Fruit fly (Drosophila melanogaster): ENCODE results near the gene CG15728.

The CG15728 gene

DNA sequence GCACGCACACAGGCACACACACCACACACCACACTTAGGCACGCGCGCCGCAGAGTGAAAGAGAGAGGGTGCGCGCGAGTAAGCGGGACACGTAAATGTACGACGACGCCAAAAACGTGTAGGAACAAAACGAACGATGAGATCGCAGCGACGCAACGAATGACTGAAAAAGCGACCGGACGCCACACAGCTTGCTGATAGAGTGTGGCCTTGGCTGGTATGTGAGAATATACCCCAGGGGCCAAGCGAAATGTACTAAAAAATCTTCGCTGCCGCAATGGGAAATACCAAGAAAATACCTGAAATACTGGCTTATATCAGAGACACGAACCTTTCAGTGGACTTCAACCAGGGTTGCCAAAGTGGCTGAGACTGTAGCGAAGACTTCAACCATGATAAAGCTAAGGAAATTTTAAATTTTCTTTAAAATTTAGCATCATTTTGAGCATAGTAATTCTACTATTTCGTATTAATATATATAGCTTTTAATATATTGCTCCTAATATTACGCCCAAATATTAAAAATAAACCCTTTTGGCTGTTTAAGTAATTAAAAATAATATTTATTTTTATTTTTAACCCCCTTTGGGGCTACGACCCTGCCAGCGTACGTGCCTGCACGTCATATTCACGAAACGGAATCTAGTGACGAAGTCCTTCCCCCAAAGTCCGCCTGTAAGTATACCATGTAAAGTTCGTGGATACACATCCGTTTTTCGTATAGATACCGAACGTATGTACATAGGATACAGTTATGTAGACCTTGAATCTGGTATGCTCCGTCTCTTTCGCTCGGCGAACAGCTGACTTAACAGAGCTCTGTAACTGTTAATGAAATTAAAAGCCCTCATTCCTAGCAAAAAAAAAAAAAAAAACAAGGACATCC, 40.9 kb upstream of the CG15728 start, which contains the start of gene Pits:
TSS of gene Pits (minus strand) at position 210 of the 886 bp plus-strand sequence.
- TF ChIP-seq psq (GFP tag; optimal IDR thresholded peaks at IDR 0.05) (peak; percentile 68), Sp1 (GFP tag; optimal IDR thresholded peaks at IDR 0.05) (peak; percentile 54), brk (GFP tag; optimal IDR thresholded peaks at IDR 0.05) (peak; percentile 36), rgr (GFP tag; optimal IDR thresholded peaks at IDR 0.05) (peak; percentile 49), sage (GFP tag; optimal IDR thresholded peaks at IDR 0.05) (peak; percentile 26), foxo (GFP tag; optimal IDR thresholded peaks at IDR 0.05) (peak in 1 of 2 experiments; percentile 41), ey (GFP tag; optimal IDR thresholded peaks at IDR 0.05) (no peak), Dif (GFP tag; optimal IDR thresholded peaks at IDR 0.05; ENCODE audit: partially characterized antibody) (peak; percentile 58), OdsH (GFP tag; optimal IDR thresholded peaks at IDR 0.05) (peak; percentile 21), dl (GFP tag; optimal IDR thresholded peaks at IDR 0.05; ENCODE audit: insufficient read depth in 1 of 2, partially characterized antibody in 2 of 2) (peak; percentile 7 to 10), br (GFP tag; optimal IDR thresholded peaks at IDR 0.05) (peak; percentile 24), CG32264 (GFP tag; optimal IDR thresholded peaks at IDR 0.05) (no peak), woc (GFP tag; optimal IDR thresholded peaks at IDR 0.05) (peak; percentile 14), HLH106 (tag; optimal IDR thresholded peaks at IDR 0.05) (peak; percentile 54), Jra (GFP tag; optimal IDR thresholded peaks at IDR 0.05) (peak; percentile 16), Hnf4 (GFP tag; optimal IDR thresholded peaks at IDR 0.05) (peak; percentile 44), Rel (GFP tag; optimal IDR thresholded peaks at IDR 0.05) (no peak), Rel (tag; optimal IDR thresholded peaks at IDR 0.05) (peak; percentile 65), pan (optimal IDR thresholded peaks at IDR 0.05) (no peak), fru (GFP tag; optimal IDR thresholded peaks at IDR 0.05) (peak; percentile 26), CG9705 (GFP tag; optimal IDR thresholded peaks at IDR 0.05) (no peak), Myc (optimal IDR thresholded peaks at IDR 0.05) (peak; percentile 31), dmrt93B (GFP tag; optimal IDR thresholded peaks at IDR 0.05) (peak; percentile 1), h (GFP tag; optimal IDR thresholded peaks at IDR 0.05) (peak; percentile 95), tai (GFP tag; optimal IDR thresholded peaks at IDR 0.05) (no peak), N (GFP tag; optimal IDR thresholded peaks at IDR 0.05) (no peak), jim (GFP tag; optimal IDR thresholded peaks at IDR 0.05) (peak; percentile 63), Hr83 (GFP tag; optimal IDR thresholded peaks at IDR 0.05; ENCODE audit: poor library complexity, severe bottlenecking) (peak; percentile 81)

DNA sequence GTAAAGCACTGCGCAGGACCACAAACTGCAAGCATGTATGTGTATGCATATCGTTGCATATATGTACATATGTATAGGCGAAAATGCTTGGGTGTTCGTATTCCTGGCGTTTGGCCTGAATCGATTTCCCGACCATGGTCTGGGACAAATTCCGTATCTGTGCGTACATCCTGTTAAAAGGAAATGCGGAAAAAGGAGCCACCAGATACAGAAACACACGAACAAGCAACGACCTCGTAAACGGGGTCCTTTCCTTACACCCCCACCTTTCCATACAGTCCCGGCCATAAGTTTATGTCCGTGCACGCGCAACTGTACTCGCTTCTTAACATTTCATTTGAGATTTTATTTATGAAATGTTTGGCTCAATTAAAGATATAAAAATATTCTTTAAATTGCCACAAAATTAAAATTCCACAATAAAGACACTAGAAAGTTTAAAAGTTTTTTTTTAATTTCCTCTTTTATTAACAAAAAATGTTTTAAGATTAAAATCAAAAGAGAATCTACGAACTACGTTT, 40.2 kb upstream of the CG15728 start:
- TF ChIP-seq Vsx2 (GFP tag; optimal IDR thresholded peaks at IDR 0.05; ENCODE audit: partially characterized antibody) (no peak), Mio (GFP tag; optimal IDR thresholded peaks at IDR 0.05) (no peak), dsf (GFP tag; optimal IDR thresholded peaks at IDR 0.05; ENCODE audit: borderline replicate concordance) (no peak), h (GFP tag; optimal IDR thresholded peaks at IDR 0.05) (no peak), psq (GFP tag; optimal IDR thresholded peaks at IDR 0.05) (no peak), dmrt93B (GFP tag; optimal IDR thresholded peaks at IDR 0.05) (no peak), jim (GFP tag; optimal IDR thresholded peaks at IDR 0.05) (no peak), rgr (GFP tag; optimal IDR thresholded peaks at IDR 0.05) (no peak), lola (GFP tag; optimal IDR thresholded peaks at IDR 0.05) (no peak), OdsH (GFP tag; optimal IDR thresholded peaks at IDR 0.05) (no peak), Dif (GFP tag; optimal IDR thresholded peaks at IDR 0.05; ENCODE audit: partially characterized antibody) (no peak), dl (GFP tag; optimal IDR thresholded peaks at IDR 0.05; ENCODE audit: insufficient read depth in 1 of 2, partially characterized antibody in 2 of 2) (no peak), Hnf4 (GFP tag; optimal IDR thresholded peaks at IDR 0.05) (no peak)

DNA sequence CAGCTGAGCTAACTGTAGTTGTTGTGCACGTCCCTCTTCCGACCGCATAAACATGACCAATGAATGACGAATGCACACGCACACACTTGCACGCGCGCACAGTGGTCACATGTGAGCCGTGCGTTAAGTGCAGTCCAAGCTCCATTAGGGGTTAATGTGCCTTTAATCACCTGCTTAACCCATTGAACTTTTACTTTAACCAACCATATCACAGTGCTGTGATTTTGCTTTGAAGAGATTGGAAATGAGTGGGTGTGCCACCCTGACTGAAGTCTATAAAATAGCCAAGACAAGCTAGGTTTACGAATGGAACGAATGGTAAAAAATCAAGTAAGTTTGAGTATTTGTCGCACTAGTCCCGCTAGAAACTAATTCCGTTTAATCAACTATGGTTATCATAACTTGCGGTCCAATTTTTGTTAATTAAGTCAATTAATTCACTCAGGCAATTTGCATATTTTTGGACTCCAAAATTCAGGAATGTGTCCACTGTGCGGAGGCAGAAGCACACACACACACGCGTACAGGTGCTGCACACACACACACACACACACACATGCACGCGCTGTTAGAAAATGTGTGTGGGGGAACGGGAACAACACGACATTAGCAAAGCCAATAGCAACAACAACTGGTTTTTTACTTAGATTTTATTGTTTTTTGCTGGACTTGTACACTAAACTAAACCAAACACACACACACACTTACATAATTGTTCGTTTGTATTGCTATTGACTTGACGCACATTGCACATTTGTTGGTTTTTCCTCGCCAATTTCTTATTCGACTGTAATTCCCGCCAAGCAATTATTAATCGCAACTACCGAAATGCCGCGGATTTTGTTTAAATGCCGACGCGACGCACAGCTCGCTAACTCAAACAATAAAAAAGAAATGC, 32.6 kb upstream of the CG15728 start:
- TF ChIP-seq HLH106 (tag; optimal IDR thresholded peaks at IDR 0.05): peak; percentile 60
- no peak for TF ChIP-seq CrebA (GFP tag; optimal IDR thresholded peaks at IDR 0.05; ENCODE audit: borderline replicate concordance)
- TF ChIP-seq Mio (GFP tag; optimal IDR thresholded peaks at IDR 0.05): no peak
- no peak for TF ChIP-seq sage (GFP tag; optimal IDR thresholded peaks at IDR 0.05)
- no peak for TF ChIP-seq usp (GFP tag; optimal IDR thresholded peaks at IDR 0.05)
- TF ChIP-seq CG9705 (GFP tag; optimal IDR thresholded peaks at IDR 0.05): peak; percentile 51
- no peak for TF ChIP-seq dsf (GFP tag; optimal IDR thresholded peaks at IDR 0.05; ENCODE audit: borderline replicate concordance)
- peak; percentile 50 for TF ChIP-seq N (GFP tag; optimal IDR thresholded peaks at IDR 0.05)
- TF ChIP-seq lola (GFP tag; optimal IDR thresholded peaks at IDR 0.05): no peak
- TF ChIP-seq Vsx2 (GFP tag; optimal IDR thresholded peaks at IDR 0.05; ENCODE audit: partially characterized antibody): no peak
- TF ChIP-seq h (GFP tag; optimal IDR thresholded peaks at IDR 0.05): peak; percentile 68
- TF ChIP-seq Abd-B (GFP tag; optimal IDR thresholded peaks at IDR 0.05): no peak
- TF ChIP-seq rgr (GFP tag; optimal IDR thresholded peaks at IDR 0.05): peak; percentile 47
- TF ChIP-seq ey (GFP tag; optimal IDR thresholded peaks at IDR 0.05): peak; percentile 69
- no peak for TF ChIP-seq sv (GFP tag; optimal IDR thresholded peaks at IDR 0.05)
- no peak for TF ChIP-seq Hr78 (GFP tag; optimal IDR thresholded peaks at IDR 0.05)
- TF ChIP-seq psq (GFP tag; optimal IDR thresholded peaks at IDR 0.05): peak; percentile 64
- no peak for TF ChIP-seq jim (GFP tag; optimal IDR thresholded peaks at IDR 0.05)
- TF ChIP-seq OdsH (GFP tag; optimal IDR thresholded peaks at IDR 0.05): peak; percentile 60
- TF ChIP-seq CG32264 (GFP tag; optimal IDR thresholded peaks at IDR 0.05): no peak
- no peak for TF ChIP-seq Hnf4 (GFP tag; optimal IDR thresholded peaks at IDR 0.05)
- TF ChIP-seq Dfd (GFP tag; optimal IDR thresholded peaks at IDR 0.05): no peak
- TF ChIP-seq pan (optimal IDR thresholded peaks at IDR 0.05): no peak
- TF ChIP-seq Hr83 (GFP tag; optimal IDR thresholded peaks at IDR 0.05; ENCODE audit: poor library complexity, severe bottlenecking): no peak
- peak; percentile 77 for TF ChIP-seq fru (GFP tag; optimal IDR thresholded peaks at IDR 0.05)
- TF ChIP-seq tai (GFP tag; optimal IDR thresholded peaks at IDR 0.05): no peak
- no peak for TF ChIP-seq dl (GFP tag; optimal IDR thresholded peaks at IDR 0.05; ENCODE audit: insufficient read depth in 1 of 2, partially characterized antibody in 2 of 2)
